Worm (Caenorhabditis elegans) whole organism, late embryonic: ENCODE data around the gene glb-15.
A peak's percentile ranks its signal among the peaks of the same experiment; 100 is the strongest.

Experiments used
- ceh-18 ChIP-seq: sonication (generic microtip); optimal IDR thresholded peaks from 2 replicates; lab custom pipeline; 2016; ENCODE audit warnings: missing genetic modification characterization, missing compliant biosample characterization
- ceh-24 ChIP-seq: sonication (generic microtip); optimal IDR thresholded peaks from 2 replicates; lab custom pipeline; 2016; ENCODE audit warnings: mild to moderate bottlenecking, missing genetic modification characterization, missing compliant biosample characterization
- ceh-34 ChIP-seq: sonication (generic microtip); optimal IDR thresholded peaks from 2 replicates; lab custom pipeline; 2016; ENCODE audit warnings: mild to moderate bottlenecking, missing genetic modification characterization, missing compliant biosample characterization
- ceh-45 ChIP-seq: fragments of 200-800 bp; sonication (Bioruptor generic); IDR thresholded peaks from 2 replicates; pipeline ENCODE4 v1.3.6; 2022; ENCODE audit warnings: missing genetic modification reagents, missing genetic modification characterization, missing compliant biosample characterization
- ceh-6 ChIP-seq: fragments of 200-800 bp; sonication (Bioruptor generic); optimal IDR thresholded peaks from 2 replicates; lab custom pipeline; 2018; ENCODE audit warnings: mild to moderate bottlenecking, missing genetic modification characterization, missing compliant biosample characterization
- che-1 ChIP-seq: sonication (generic microtip); optimal IDR thresholded peaks from 2 replicates; lab custom pipeline; 2016; ENCODE audit warnings: mild to moderate bottlenecking, missing genetic modification characterization, missing compliant biosample characterization
- dve-1 ChIP-seq: sonication (generic microtip); optimal IDR thresholded peaks from 2 replicates; lab custom pipeline; 2017; ENCODE audit warnings: antibody characterized with exemption, mild to moderate bottlenecking, missing genetic modification characterization, missing compliant biosample characterization
- elt-2 ChIP-seq: sonication (generic microtip); optimal IDR thresholded peaks from 2 replicates; lab custom pipeline; 2016; ENCODE audit warnings: missing genetic modification reagents, missing genetic modification characterization, missing compliant biosample characterization
- hlh-6 ChIP-seq: sonication (generic microtip); optimal IDR thresholded peaks from 2 replicates; lab custom pipeline; 2016; ENCODE audit warnings: missing genotype, missing genetic modification characterization, missing compliant biosample characterization
- unc-3 ChIP-seq, 2 experiments: fragments of 200-800 bp in 1 of 2; sonication (Bioruptor generic) in 1 of 2; sonication (generic microtip) in 1 of 2; conservative IDR thresholded peaks in 1 of 2; optimal IDR thresholded peaks in 1 of 2; 2 replicates each; pipeline versions ENCODE4 v1.3.6 to Lab custom; 2016 to 2022; ENCODE audit warnings: missing compliant biosample characterization in 2 of 2, missing genetic modification characterization in 2 of 2, missing genetic modification reagents in 1 of 2
- ztf-16 ChIP-seq: sonication (generic microtip); optimal IDR thresholded peaks from 2 replicates; lab custom pipeline; 2017; ENCODE audit warnings: missing genetic modification characterization, missing compliant biosample characterization

The glb-15 gene

ce11 chrV:11572803-11573490 lies 45.1 kb downstream of the glb-15 start, which contains the start of the genes H12C20.7 and nhr-68:
H12C20.7 (minus strand) TSS chrV:11572990.
nhr-68 (plus strand) TSS chrV:11573440.
- TF ChIP-seq dve-1 (tag; lab: Kevin White, UChicago) (peak; percentile 64), che-1 (tag; lab: Kevin White, UChicago) (no peak), ceh-24 (tag; lab: Kevin White, UChicago) (no peak), elt-2 (tag; lab: Kevin White, UChicago) (peak; percentile 96)

DNA sequence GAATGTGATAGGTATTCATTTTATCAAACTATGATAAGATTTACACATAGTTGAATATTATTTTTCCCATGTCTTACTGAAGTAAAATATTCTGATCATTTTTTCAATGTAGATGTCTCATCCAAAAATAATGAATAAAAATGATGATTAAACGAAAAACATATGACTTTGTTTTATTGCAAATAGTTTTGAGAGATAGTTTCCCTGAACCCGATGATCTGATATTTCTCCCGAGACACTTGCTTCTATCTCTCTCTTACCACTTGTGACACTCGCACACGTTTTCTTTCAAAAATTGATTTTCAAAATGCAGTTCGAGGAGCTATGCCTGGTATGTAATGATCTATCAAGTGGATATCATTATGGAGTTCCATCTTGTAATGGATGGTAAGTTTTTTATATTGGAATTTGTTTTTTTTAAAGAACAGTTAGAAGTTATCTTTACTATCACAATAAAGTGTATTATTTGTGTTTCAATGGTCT lies 47.9 kb downstream of the glb-15 start, which contains the start of the genes nhr-101 and pms-2:
Gene nhr-101 (plus strand): TSS at position 308 of the 483 bp plus-strand sequence.
Gene pms-2 (minus strand): TSS at position 433 of the 483 bp plus-strand sequence.
- TF ChIP-seq ceh-45 (no peak), hlh-6 (tag; lab: Kevin White, UChicago) (no peak), ceh-34 (tag; lab: Kevin White, UChicago) (no peak), ceh-6 (GFP tag; lab: Kevin White, UChicago) (no peak), unc-3 (GFP tag; conservative IDR thresholded peaks at IDR 0.05; lab: Robert Waterston, UW) (no peak), unc-3 (tag; optimal IDR thresholded peaks at IDR 0.05; lab: Kevin White, UChicago) (no peak), ceh-18 (tag; lab: Kevin White, UChicago) (no peak), ztf-16 (tag; lab: Kevin White, UChicago) (no peak)
